Fruit fly (Drosophila melanogaster) whole organism: Measurements from ENCODE around the gene PGRP-SD.

ENCODE experiments used
- CG8478 ChIP-seq: fragments of >200 bp; optimal IDR thresholded peaks from 2 replicates; lab custom pipeline; 2018; ENCODE audit warnings: inconsistent platforms
- Dll ChIP-seq: fragments of >200 bp; optimal IDR thresholded peaks from 2 replicates; lab custom pipeline; 2017
- EcR ChIP-seq, 2 experiments: fragments of >200 bp; optimal IDR thresholded peaks; 2 replicates each; lab custom pipeline; 2017; ENCODE audit warnings: missing biosample characterization in 2 of 2, missing genetic modification characterization in 2 of 2, missing genetic modification reagents in 2 of 2
- pan ChIP-seq: fragments of >200 bp; optimal IDR thresholded peaks from 2 replicates; lab custom pipeline; 2017
- psq ChIP-seq: fragments of >200 bp; optimal IDR thresholded peaks from 2 replicates; lab custom pipeline; 2017
- usp ChIP-seq: fragments of >200 bp; optimal IDR thresholded peaks from 2 replicates; lab custom pipeline; 2017; ENCODE audit warnings: missing biosample characterization, missing genetic modification characterization, mixed read lengths

Gene PGRP-SD

DNA sequence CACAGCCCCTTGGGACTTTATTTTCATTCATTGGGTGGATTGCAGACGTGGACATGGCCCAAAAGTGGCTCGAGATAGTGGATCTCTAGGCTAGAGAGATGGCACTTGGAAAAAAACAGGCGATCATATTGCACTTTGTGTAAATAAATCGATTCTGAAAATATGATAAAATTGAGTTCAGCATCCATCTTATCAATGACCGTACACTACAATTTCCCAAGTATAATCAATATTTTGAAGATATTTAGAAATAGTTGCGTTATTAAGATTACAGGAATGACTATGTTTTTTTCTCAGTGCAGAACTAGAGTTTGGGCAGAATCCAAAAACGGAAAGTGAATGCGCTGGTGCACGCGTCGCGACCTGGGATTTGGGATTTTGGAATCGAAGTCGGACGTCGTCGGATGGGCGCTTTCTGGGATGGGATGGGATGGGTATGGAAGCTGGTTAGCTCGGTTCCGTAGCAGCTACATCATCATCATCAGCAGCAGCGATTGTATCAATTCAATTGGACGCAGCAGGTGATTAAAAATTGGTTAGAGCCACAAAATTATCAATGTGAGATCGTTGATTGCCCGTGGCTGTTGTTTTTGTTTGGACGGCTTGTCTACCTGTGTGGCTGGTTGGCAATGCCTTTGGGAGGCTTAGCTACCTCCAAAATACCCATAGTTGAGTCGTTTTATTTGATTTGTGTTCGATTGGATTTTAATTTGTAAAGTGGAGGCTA, 16.1 kb upstream of the PGRP-SD start:
- no peak for TF ChIP-seq psq (lab: Kevin White, UChicago)
- TF ChIP-seq CG8478 (lab: Kevin White, UChicago) = no peak
- no peak for TF ChIP-seq usp (GFP tag; lab: Kevin White, UChicago)
- no peak for TF ChIP-seq EcR (GFP tag; optimal IDR thresholded peaks at IDR 0.05; lab: Kevin White, UChicago)
- TF ChIP-seq Dll (lab: Kevin White, UChicago) = no peak
- TF ChIP-seq pan (lab: Kevin White, UChicago) = no peak

- TF ChIP-seq CG8478 (lab: Kevin White, UChicago) (no peak), usp (GFP tag; lab: Kevin White, UChicago) (no peak), EcR (GFP tag; optimal IDR thresholded peaks at IDR 0.05; lab: Kevin White, UChicago) (no peak), pan (lab: Kevin White, UChicago) (no peak), Dll (lab: Kevin White, UChicago) (no peak), psq (lab: Kevin White, UChicago) (no peak)
Observed at dm6 chr3L:7639533-7639932, 11.4 kb upstream of the PGRP-SD start.

DNA sequence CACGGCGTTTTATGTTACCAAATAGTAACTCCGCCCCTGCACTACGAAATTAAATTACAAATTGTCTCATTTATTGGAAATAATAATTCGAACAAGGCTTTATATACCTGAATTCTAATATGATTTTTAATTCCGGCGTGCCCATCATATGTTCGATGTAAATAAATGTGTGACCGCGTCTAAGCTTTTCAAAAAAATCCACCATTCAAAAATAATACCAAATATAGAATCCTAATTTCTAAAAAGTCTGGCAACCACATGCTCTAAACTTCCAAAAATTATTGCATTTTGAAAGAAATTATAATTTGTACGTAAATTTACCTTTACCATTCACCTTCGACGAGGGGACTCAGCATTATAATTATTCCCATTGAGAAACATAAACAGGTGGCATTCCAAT, 10.7 kb upstream of the PGRP-SD start, which contains the start of gene Urm1:
TSS of gene Urm1 (minus strand) at position 150 of the 400 bp plus-strand sequence.
- TF ChIP-seq EcR (GFP tag; optimal IDR thresholded peaks at IDR 0.05; lab: Kevin White, UChicago) (no peak), psq (lab: Kevin White, UChicago) (no peak), CG8478 (lab: Kevin White, UChicago) (no peak), pan (lab: Kevin White, UChicago) (no peak), Dll (lab: Kevin White, UChicago) (no peak), usp (GFP tag; lab: Kevin White, UChicago) (no peak)

- TF ChIP-seq usp (GFP tag; lab: Kevin White, UChicago) (no peak), psq (lab: Kevin White, UChicago) (no peak), pan (lab: Kevin White, UChicago) (no peak), EcR (GFP tag; optimal IDR thresholded peaks at IDR 0.05; lab: Kevin White, UChicago) (no peak)
Observed at dm6 chr3L:7641467-7641866, 9.5 kb upstream of the PGRP-SD start, which contains the start of gene CG7506. Gene CG7506, minus strand, starts transcription at chr3L:7641648.

- TF ChIP-seq CG8478 (lab: Kevin White, UChicago) (no peak), usp (GFP tag; lab: Kevin White, UChicago) (no peak), EcR (GFP tag; optimal IDR thresholded peaks at IDR 0.05; lab: Kevin White, UChicago) (no peak), psq (lab: Kevin White, UChicago) (no peak), Dll (lab: Kevin White, UChicago) (no peak), pan (lab: Kevin White, UChicago) (no peak)
Observed at dm6 chr3L:7643562-7643961, 7.4 kb upstream of the PGRP-SD start.

DNA sequence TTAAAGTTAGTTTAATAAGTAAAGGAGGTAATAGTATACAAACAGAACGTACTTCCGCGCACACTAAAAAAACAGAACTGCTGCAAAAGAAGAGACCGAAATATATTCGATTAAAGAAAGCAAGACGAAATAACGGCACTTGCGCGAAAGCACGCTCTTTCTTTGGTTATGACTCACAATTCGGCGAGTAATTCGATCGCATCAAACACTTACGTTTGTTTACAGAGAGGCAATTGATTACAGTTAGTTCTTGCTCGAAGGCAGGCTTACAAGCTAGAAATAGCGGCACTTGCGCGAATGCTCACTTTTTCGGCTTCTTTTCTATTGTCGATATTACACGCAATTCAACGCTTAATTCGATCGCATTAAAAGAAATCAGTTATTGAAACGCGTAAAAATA, 732 bp upstream of the PGRP-SD start, which contains the start of gene CG32373:
TSS of gene CG32373 (plus strand) at position 301 of the 400 bp plus-strand sequence.
- TF ChIP-seq psq (lab: Kevin White, UChicago) = no peak
- no peak for TF ChIP-seq EcR (GFP tag; optimal IDR thresholded peaks at IDR 0.05; lab: Kevin White, UChicago)
- TF ChIP-seq Dll (lab: Kevin White, UChicago) = no peak
- no peak for TF ChIP-seq usp (GFP tag; lab: Kevin White, UChicago)
- no peak for TF ChIP-seq pan (lab: Kevin White, UChicago)
- no peak for TF ChIP-seq CG8478 (lab: Kevin White, UChicago)

DNA sequence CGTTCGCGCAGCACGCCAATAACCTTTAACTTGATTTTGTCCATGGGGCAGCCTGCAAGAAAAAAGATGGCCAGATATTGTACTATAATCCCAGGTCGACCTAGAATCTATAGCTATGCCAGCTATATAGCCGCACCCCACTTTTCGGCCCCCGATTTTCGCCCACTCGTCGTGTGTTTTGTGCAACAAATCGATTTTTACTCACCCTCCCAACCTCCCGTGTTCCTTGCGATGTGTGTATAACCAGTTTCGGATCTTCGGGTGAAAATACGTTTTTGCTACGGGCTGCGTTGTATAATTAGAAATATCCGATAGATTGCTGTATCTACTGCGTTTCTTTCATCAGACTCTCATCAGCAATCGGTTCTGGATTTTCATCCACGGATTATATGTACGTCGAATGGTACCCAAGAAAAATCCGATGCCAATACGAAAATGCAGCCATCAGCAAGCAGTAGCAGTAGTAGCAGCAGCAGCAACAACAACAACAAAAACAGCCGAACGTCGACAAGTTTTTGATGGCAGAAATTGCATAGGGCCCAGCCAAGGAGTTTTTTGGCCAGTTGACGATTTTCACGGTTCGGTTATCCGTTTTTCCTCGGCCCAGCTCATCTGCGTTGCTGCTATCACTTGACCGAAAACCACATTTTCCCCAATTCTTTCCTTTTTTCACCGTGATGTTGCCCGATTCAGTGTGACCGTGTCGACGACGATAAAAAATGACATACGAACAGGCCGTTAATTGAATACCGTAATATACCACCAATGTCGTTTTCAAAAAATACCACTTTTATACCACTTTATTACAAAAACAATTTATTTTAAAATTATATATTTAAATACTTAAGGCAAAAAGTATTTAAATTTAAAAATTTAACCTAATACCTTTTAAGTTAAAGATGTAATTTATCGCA, 3.3 kb downstream of the PGRP-SD start, which contains the start of gene CG7492:
TSS of gene CG7492 (minus strand) at position 705 of the 914 bp plus-strand sequence.
- TF ChIP-seq pan (lab: Kevin White, UChicago) = no peak
- no peak for TF ChIP-seq Dll (lab: Kevin White, UChicago)

DNA sequence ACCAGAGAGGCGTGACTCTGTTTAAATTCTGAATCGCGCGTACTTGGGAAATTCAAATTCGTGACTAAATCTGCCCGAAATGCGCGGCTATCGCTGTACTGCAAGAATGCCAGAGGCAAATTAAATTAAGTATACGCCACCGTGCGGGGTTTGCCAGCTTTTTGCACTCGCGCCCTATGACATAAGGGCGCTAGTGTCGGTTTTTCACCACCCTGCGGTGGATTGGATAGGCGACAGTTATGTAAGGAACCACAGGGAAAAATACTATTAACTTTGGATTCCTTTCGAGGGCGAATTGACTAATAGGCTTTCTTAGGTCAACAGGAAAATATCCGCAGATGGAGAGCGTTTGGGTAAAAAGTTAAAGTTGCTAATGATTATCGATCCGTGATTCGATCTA, 44.6 kb downstream of the PGRP-SD start, which contains the start of gene CG44195:
TSS of gene CG44195 (minus strand) at position 101 of the 400 bp plus-strand sequence.
- TF ChIP-seq Dll (lab: Kevin White, UChicago) (no peak), psq (lab: Kevin White, UChicago) (no peak), usp (GFP tag; lab: Kevin White, UChicago) (no peak), CG8478 (lab: Kevin White, UChicago) (no peak), EcR (GFP tag; optimal IDR thresholded peaks at IDR 0.05; lab: Kevin White, UChicago) (no peak)
